Fruit fly (Drosophila melanogaster) S2 (cell line): ENCODE data around the gene CG17300.

Source experiments
- CG8478 ChIP-seq: fragments of >200 bp; optimal IDR thresholded peaks from 2 replicates; lab custom pipeline; 2018
- CTCF ChIP-seq, 2 experiments: fragments of >200 bp; optimal IDR thresholded peaks; 2 replicates each; lab custom pipeline; 2018

- no peak for TF ChIP-seq CG8478
- no peak for TF ChIP-seq CTCF (optimal IDR thresholded peaks at IDR 0.05; lab: Kevin White, UChicago)
Observed at dm6 chr3L:13134906-13135305, 47.8 kb upstream of the CG17300 start.
